Fruit fly (Drosophila melanogaster) whole organism, pupa: ENCODE data around the gene Ing5.

Experiments used
- CG12605 ChIP-seq: fragments of 200-800 bp; sonication (Bioruptor generic); IDR thresholded peaks from 2 replicates; pipeline ENCODE4 v1.3.6; 2022; ENCODE audit warnings: missing biosample characterization, missing genetic modification characterization
- CG14655 ChIP-seq: fragments of 200-800 bp; sonication (Bioruptor generic); optimal IDR thresholded peaks from 3 replicates; lab custom pipeline; 2017; ENCODE audit warnings: mild to moderate bottlenecking, missing biosample characterization, missing genetic modification reagents, missing genetic modification characterization
- CG17806 ChIP-seq: fragments of 200-800 bp; sonication (Bioruptor generic); optimal IDR thresholded peaks from 2 replicates; lab custom pipeline; 2018; ENCODE audit warnings: missing biosample characterization, mild to moderate bottlenecking, missing genetic modification characterization, moderate library complexity
- CG8159 ChIP-seq: fragments of 200-800 bp; sonication (Bioruptor generic); optimal IDR thresholded peaks from 3 replicates; lab custom pipeline; 2018; ENCODE audit warnings: missing biosample characterization, mild to moderate bottlenecking, missing genetic modification characterization, moderate library complexity
- D1 ChIP-seq: fragments of 200-800 bp; sonication (Bioruptor generic); optimal IDR thresholded peaks from 2 replicates; lab custom pipeline; 2018; ENCODE audit warnings: missing biosample characterization, mild to moderate bottlenecking, missing genetic modification characterization, moderate library complexity
- EcR ChIP-seq: fragments of 200-800 bp; sonication (Bioruptor generic); optimal IDR thresholded peaks from 3 replicates; lab custom pipeline; 2019; ENCODE audit warnings: missing biosample characterization, missing genetic modification characterization, mild to moderate bottlenecking, moderate library complexity, missing genetic modification reagents
- Pif1A ChIP-seq: fragments of 200-800 bp; sonication (Bioruptor generic); optimal IDR thresholded peaks from 3 replicates; lab custom pipeline; 2016; ENCODE audit warnings: missing biosample characterization, missing genetic modification characterization
- Pif1B ChIP-seq: fragments of 200-800 bp; sonication (Bioruptor generic); optimal IDR thresholded peaks from 3 replicates; lab custom pipeline; 2016; ENCODE audit warnings: missing biosample characterization, missing genetic modification characterization
- fd96Ca ChIP-seq: fragments of 200-800 bp; sonication (Bioruptor generic); IDR thresholded peaks from 3 replicates; pipeline ENCODE4 v1.3.6; 2022; ENCODE audit warnings: missing biosample characterization, missing genetic modification characterization
- gl ChIP-seq: fragments of 200-800 bp; sonication (Bioruptor generic); optimal IDR thresholded peaks from 2 replicates; lab custom pipeline; 2018; ENCODE audit warnings: missing biosample characterization, mild to moderate bottlenecking, missing genetic modification characterization
- rn ChIP-seq: fragments of 200-800 bp; sonication (Bioruptor generic); IDR thresholded peaks from 2 replicates; pipeline ENCODE4 v1.3.6; 2022; ENCODE audit warnings: missing biosample characterization, missing genetic modification characterization

- TF ChIP-seq EcR (GFP tag; lab: Kevin White, UChicago): no peak
- TF ChIP-seq D1 (tag; lab: Kevin White, UChicago): no peak
- TF ChIP-seq CG8159: no peak
- TF ChIP-seq gl (tag; lab: Kevin White, UChicago): no peak
- no peak for TF ChIP-seq Pif1A (GFP tag; lab: Kevin White, UChicago)
- no peak for TF ChIP-seq CG14655 (GFP tag; lab: Kevin White, UChicago)
- no peak for TF ChIP-seq fd96Ca (GFP tag; lab: Robert Waterston, UW)
- TF ChIP-seq CG12605 (GFP tag; lab: Robert Waterston, UW): no peak
- TF ChIP-seq Pif1B (GFP tag; lab: Kevin White, UChicago): no peak
- TF ChIP-seq CG17806 (tag; lab: Kevin White, UChicago): no peak
- no peak for TF ChIP-seq rn (GFP tag; lab: Robert Waterston, UW)
Observed at dm6 chr2L:13396084-13396483, 9.0 kb upstream of the Ing5 start, which contains the start of gene CG16957.
